Fruit fly (Drosophila melanogaster): Measurements from ENCODE around the gene MED11.
A peak's percentile ranks its signal among the peaks of the same experiment; 100 is the strongest.

Gene MED11

DNA sequence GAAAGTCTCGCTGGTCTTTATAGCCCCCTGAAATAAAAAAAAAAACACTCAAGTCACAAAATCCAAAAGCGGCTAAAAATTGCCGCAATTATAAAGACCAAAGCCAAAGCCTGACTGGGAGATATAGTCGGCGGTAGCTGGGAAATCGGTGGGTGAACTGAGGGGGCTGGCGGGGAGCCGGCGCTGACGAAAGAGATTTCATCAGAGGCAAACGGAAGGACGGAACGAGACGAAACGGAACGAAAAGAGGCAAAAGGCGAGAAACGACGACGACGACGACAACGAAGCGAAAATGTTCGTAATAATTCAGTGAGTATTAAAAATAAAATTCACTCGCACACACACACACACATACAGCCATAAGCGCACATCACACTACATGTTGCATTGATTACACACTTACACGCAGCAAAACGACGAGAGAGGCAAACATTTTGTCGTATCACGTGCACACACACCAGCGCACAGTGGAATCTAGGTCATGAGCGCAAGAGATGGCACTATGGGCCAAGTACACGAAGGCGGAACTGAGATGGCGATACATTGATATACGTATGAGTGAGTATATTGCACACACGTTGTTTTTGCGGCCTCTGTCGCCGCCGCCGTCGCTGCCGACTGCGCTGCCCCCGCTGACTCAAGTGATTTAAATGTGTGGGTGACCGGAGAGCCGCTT, 13.4 kb downstream of the MED11 start (continued):
- TF ChIP-seq al (GFP tag; IDR thresholded peaks at IDR 0.05) (no peak), CG33557 (GFP tag; optimal IDR thresholded peaks at IDR 0.05) (peak; percentile 4), salm (tag; optimal IDR thresholded peaks at IDR 0.05) (no peak), BtbVII (GFP tag; optimal IDR thresholded peaks at IDR 0.05) (peak; percentile 64), ap (GFP tag; IDR thresholded peaks at IDR 0.05) (no peak), Hsf (GFP tag; optimal IDR thresholded peaks at IDR 0.05) (no peak), Atf6 (GFP tag; IDR thresholded peaks at IDR 0.05) (no peak), Hey (tag; optimal IDR thresholded peaks at IDR 0.05) (no peak), Dek (tag; optimal IDR thresholded peaks at IDR 0.05) (no peak), CG17186 (GFP tag; optimal IDR thresholded peaks at IDR 0.05) (peak; percentile 21), CG11696 (GFP tag; IDR thresholded peaks at IDR 0.05) (no peak), chinmo (GFP tag; IDR thresholded peaks at IDR 0.05; ENCODE audit: partially characterized antibody) (peak; percentile 100), exex (tag; optimal IDR thresholded peaks at IDR 0.05) (peak; percentile 24), CG10654 (GFP tag; optimal IDR thresholded peaks at IDR 0.05) (no peak), CG1603 (tag; optimal IDR thresholded peaks at IDR 0.05) (no peak), kni (GFP tag; optimal IDR thresholded peaks at IDR 0.05) (peak; percentile 93), TFAM (GFP tag; optimal IDR thresholded peaks at IDR 0.05) (no peak), Dfd (GFP tag; optimal IDR thresholded peaks at IDR 0.05) (no peak), z (GFP tag; IDR thresholded peaks at IDR 0.05) (peak; percentile 97), tgo (GFP tag; IDR thresholded peaks at IDR 0.05) (no peak), CG4282 (GFP tag; optimal IDR thresholded peaks at IDR 0.05) (no peak), CG11695 (GFP tag; IDR thresholded peaks at IDR 0.05) (0 out of 3 replicates have a peak, but pooled peaks have one; percentile 12), dan (GFP tag; IDR thresholded peaks at IDR 0.05) (no peak), D19A (tag; optimal IDR thresholded peaks at IDR 0.05) (no peak), CG32772 (GFP tag; IDR thresholded peaks at IDR 0.05) (0 out of 2 replicates have a peak, but pooled peaks have one; percentile 14), Dp (GFP tag; optimal IDR thresholded peaks at IDR 0.05) (no peak), CG4328 (GFP tag; optimal IDR thresholded peaks at IDR 0.05) (peak; percentile 31), maf-S (GFP tag; optimal IDR thresholded peaks at IDR 0.05) (no peak), Pdp1 (GFP tag; optimal IDR thresholded peaks at IDR 0.05) (peak in 1 of 2 experiments; percentile 79), Deaf1 (tag; optimal IDR thresholded peaks at IDR 0.05) (peak; percentile 95), unpg (GFP tag; optimal IDR thresholded peaks at IDR 0.05) (peak; percentile 14), CG10565 (GFP tag; optimal IDR thresholded peaks at IDR 0.05) (no peak), CG5953 (GFP tag; IDR thresholded peaks at IDR 0.05) (no peak), Spps (tag; optimal IDR thresholded peaks at IDR 0.05) (peak; percentile 8), tll (GFP tag; optimal IDR thresholded peaks at IDR 0.05) (no peak), CG16815 (GFP tag; optimal IDR thresholded peaks at IDR 0.05) (no peak), CG1832 (GFP tag; optimal IDR thresholded peaks at IDR 0.05) (peak; percentile 78), Meics (GFP tag; optimal IDR thresholded peaks at IDR 0.05) (no peak), gsb-n (tag; optimal IDR thresholded peaks at IDR 0.05) (no peak), CG7987 (GFP tag; optimal IDR thresholded peaks at IDR 0.05) (peak; percentile 90), wdn (GFP tag; IDR thresholded peaks at IDR 0.05) (no peak), CG18764 (GFP tag; optimal IDR thresholded peaks at IDR 0.05) (no peak), so (GFP tag; IDR thresholded peaks at IDR 0.05) (peak; percentile 36; the same call in 1 of the 3 replicates), fd102C (GFP tag; optimal IDR thresholded peaks at IDR 0.05) (no peak), dm (GFP tag; optimal IDR thresholded peaks at IDR 0.05) (peak; percentile 36), Dip3 (GFP tag; optimal IDR thresholded peaks at IDR 0.05) (no peak), CG1792 (GFP tag; optimal IDR thresholded peaks at IDR 0.05) (no peak), CG12659 (GFP tag; optimal IDR thresholded peaks at IDR 0.05) (peak; percentile 11), her (GFP tag; optimal IDR thresholded peaks at IDR 0.05) (peak; percentile 10), CG12155 (GFP tag; optimal IDR thresholded peaks at IDR 0.05) (peak; percentile 70)
